Worm (Caenorhabditis elegans) whole organism, L4 larva: ENCODE results near the gene rgs-5.

Experiments used
- F26F4.8 ChIP-seq: fragments of 200-800 bp; sonication (Bioruptor generic); conservative IDR thresholded peaks from 2 replicates; pipeline ENCODE4 v1.3.6; 2022; ENCODE audit warnings: missing genetic modification characterization, missing compliant biosample characterization
- T20F7.1 ChIP-seq: fragments of 200-800 bp; sonication (Bioruptor generic); optimal IDR thresholded peaks from 2 replicates; lab custom pipeline; 2018; ENCODE audit warnings: mild to moderate bottlenecking, missing genetic modification characterization, missing compliant biosample characterization
- Y105C5A.15 ChIP-seq: fragments of 200-800 bp; sonication (Bioruptor generic); IDR thresholded peaks from 2 replicates; pipeline ENCODE4 v1.3.6; 2022; ENCODE audit warnings: missing genetic modification characterization, missing compliant biosample characterization
- Y5F2A.4 ChIP-seq: fragments of 200-800 bp; sonication (Bioruptor generic); optimal IDR thresholded peaks from 2 replicates; lab custom pipeline; 2018; ENCODE audit warnings: mild to moderate bottlenecking, missing genetic modification characterization, missing compliant biosample characterization
- ceh-28 ChIP-seq: fragments of 150-350 bp; optimal IDR thresholded peaks from 2 replicates; lab custom pipeline; 2014; ENCODE audit warnings: missing biosample characterization, missing genetic modification reagents, missing genetic modification characterization
- ceh-62 ChIP-seq: sonication (generic microtip); optimal IDR thresholded peaks from 2 replicates; lab custom pipeline; 2017; ENCODE audit warnings: missing biosample characterization, missing genetic modification characterization
- cey-2 ChIP-seq: sonication (generic microtip); optimal IDR thresholded peaks from 3 replicates; lab custom pipeline; 2017; ENCODE audit warnings: missing genetic modification characterization, mild to moderate bottlenecking, missing compliant biosample characterization, antibody characterized with exemption, borderline replicate concordance; ENCODE audit not compliant: insufficient read depth
- ctbp-1 ChIP-seq: fragments of 200-800 bp; sonication (Bioruptor generic); IDR thresholded peaks from 2 replicates; pipeline ENCODE4 v1.3.6; 2022; ENCODE audit warnings: missing genetic modification reagents, missing genetic modification characterization, missing compliant biosample characterization
- daf-16 ChIP-seq, 3 experiments: sonication (generic microtip); optimal IDR thresholded peaks; 2 replicates each; lab custom pipeline; 2016 to 2017; ENCODE audit warnings: missing genetic modification characterization in 3 of 3, missing genetic modification reagents in 3 of 3, mild to moderate bottlenecking in 2 of 3, missing compliant biosample characterization in 2 of 3, missing biosample characterization in 1 of 3, moderate library complexity in 1 of 3
- dmd-6 ChIP-seq: fragments of 200-800 bp; sonication (Bioruptor generic); IDR thresholded peaks from 2 replicates; pipeline ENCODE4 v1.3.6; 2022; ENCODE audit warnings: missing genetic modification reagents, missing genetic modification characterization, missing compliant biosample characterization
- dpl-1 ChIP-seq: fragments of 150-350 bp; optimal IDR thresholded peaks from 2 replicates; lab custom pipeline; 2014; ENCODE audit warnings: missing biosample characterization, missing genetic modification reagents, missing genetic modification characterization
- egl-43 ChIP-seq: fragments of 200-800 bp; sonication (Bioruptor generic); IDR thresholded peaks from 2 replicates; pipeline ENCODE4 v1.3.6; 2022; ENCODE audit warnings: missing genetic modification reagents, missing genetic modification characterization, missing compliant biosample characterization
- hlh-11 ChIP-seq: fragments of 200-800 bp; sonication (Bioruptor generic); optimal IDR thresholded peaks from 2 replicates; lab custom pipeline; 2018; ENCODE audit warnings: mild to moderate bottlenecking, missing genetic modification characterization, missing compliant biosample characterization
- hlh-30 ChIP-seq: sonication (generic microtip); optimal IDR thresholded peaks from 2 replicates; lab custom pipeline; 2017; ENCODE audit warnings: antibody characterized with exemption, mild to moderate bottlenecking, missing genetic modification characterization, missing compliant biosample characterization; ENCODE audit not compliant: insufficient read depth
- hmg-1.1 ChIP-seq: fragments of 200-800 bp; sonication (Bioruptor generic); IDR thresholded peaks from 2 replicates; pipeline ENCODE4 v1.3.6; 2022; ENCODE audit warnings: missing genetic modification reagents, missing genetic modification characterization, missing compliant biosample characterization
- lin-15B ChIP-seq: fragments of 150-350 bp; sonication (generic microtip); optimal IDR thresholded peaks from 3 replicates; lab custom pipeline; 2014; ENCODE audit warnings: missing biosample characterization, missing genetic modification characterization
- lin-38 ChIP-seq: fragments of 200-800 bp; sonication (Bioruptor generic); IDR thresholded peaks from 2 replicates; pipeline ENCODE4 v1.3.6; 2022; ENCODE audit warnings: missing genetic modification reagents, missing genetic modification characterization, missing compliant biosample characterization
- lsy-2 ChIP-seq, 2 experiments: fragments of 150-350 bp in 1 of 2; sonication (generic microtip) in 1 of 2; optimal IDR thresholded peaks; 2 replicates each; lab custom pipeline; 2014 to 2017; ENCODE audit warnings: missing biosample characterization in 2 of 2, missing genetic modification characterization in 2 of 2
- mdt-29 ChIP-seq: fragments of 200-800 bp; sonication (Bioruptor generic); IDR thresholded peaks from 2 replicates; pipeline ENCODE4 v1.3.6; 2022; ENCODE audit warnings: missing genetic modification reagents, missing genetic modification characterization, missing compliant biosample characterization
- mes-2 ChIP-seq: sonication (generic microtip); optimal IDR thresholded peaks from 2 replicates; lab custom pipeline; 2016; ENCODE audit warnings: missing genotype, mild to moderate bottlenecking, missing genetic modification characterization, missing compliant biosample characterization; ENCODE audit not compliant: poor library complexity, severe bottlenecking
- mxl-3 ChIP-seq: fragments of 200-800 bp; sonication (Bioruptor generic); optimal IDR thresholded peaks from 2 replicates; lab custom pipeline; 2018; ENCODE audit warnings: mild to moderate bottlenecking, missing genetic modification characterization, missing compliant biosample characterization
- nhr-11 ChIP-seq: fragments of 150-350 bp; optimal IDR thresholded peaks from 2 replicates; lab custom pipeline; 2014; ENCODE audit warnings: missing biosample characterization, missing genetic modification characterization
- nhr-237 ChIP-seq: sonication (generic microtip); optimal IDR thresholded peaks from 2 replicates; lab custom pipeline; 2017; ENCODE audit warnings: missing biosample characterization, missing genetic modification characterization
- nhr-77 ChIP-seq: fragments of 150-350 bp; optimal IDR thresholded peaks from 2 replicates; lab custom pipeline; 2014; ENCODE audit warnings: missing biosample characterization, missing genetic modification characterization
- php-3 ChIP-seq: fragments of 200-800 bp; sonication (Bioruptor generic); IDR thresholded peaks from 2 replicates; pipeline ENCODE4 v1.3.6; 2022; ENCODE audit warnings: missing genetic modification reagents, missing genetic modification characterization, missing compliant biosample characterization
- pqm-1 ChIP-seq: sonication (generic microtip); optimal IDR thresholded peaks from 2 replicates; lab custom pipeline; 2017; ENCODE audit warnings: missing biosample characterization, missing genetic modification characterization
- rbr-2 ChIP-seq: sonication (generic microtip); optimal IDR thresholded peaks from 2 replicates; lab custom pipeline; 2016; ENCODE audit warnings: missing genotype, missing genetic modification characterization, missing compliant biosample characterization
- sdz-12 ChIP-seq: fragments of 200-800 bp; sonication (Bioruptor generic); optimal IDR thresholded peaks from 2 replicates; lab custom pipeline; 2018; ENCODE audit warnings: mild to moderate bottlenecking, missing genetic modification characterization, missing compliant biosample characterization
- spr-1 ChIP-seq: sonication (generic microtip); optimal IDR thresholded peaks from 2 replicates; lab custom pipeline; 2016; ENCODE audit warnings: mild to moderate bottlenecking, missing genetic modification characterization, missing compliant biosample characterization
- spr-3 ChIP-seq: fragments of 200-800 bp; sonication (Bioruptor generic); optimal IDR thresholded peaks from 2 replicates; lab custom pipeline; 2018; ENCODE audit warnings: mild to moderate bottlenecking, missing genetic modification characterization, missing compliant biosample characterization
- vab-7 ChIP-seq: fragments of 200-800 bp; sonication (Bioruptor generic); IDR thresholded peaks from 2 replicates; pipeline ENCODE4 v1.3.6; 2022; ENCODE audit warnings: missing genetic modification reagents, missing genetic modification characterization, missing compliant biosample characterization
- zag-1 ChIP-seq: fragments of 150-350 bp; optimal IDR thresholded peaks from 2 replicates; lab custom pipeline; 2014; ENCODE audit warnings: missing biosample characterization, missing genetic modification characterization
- zfp-3 ChIP-seq: fragments of 200-800 bp; sonication (Bioruptor generic); conservative IDR thresholded peaks from 2 replicates; pipeline ENCODE4 v1.3.6; 2022; ENCODE audit warnings: missing genetic modification reagents, missing genetic modification characterization, missing compliant biosample characterization

The rgs-5 gene

DNA sequence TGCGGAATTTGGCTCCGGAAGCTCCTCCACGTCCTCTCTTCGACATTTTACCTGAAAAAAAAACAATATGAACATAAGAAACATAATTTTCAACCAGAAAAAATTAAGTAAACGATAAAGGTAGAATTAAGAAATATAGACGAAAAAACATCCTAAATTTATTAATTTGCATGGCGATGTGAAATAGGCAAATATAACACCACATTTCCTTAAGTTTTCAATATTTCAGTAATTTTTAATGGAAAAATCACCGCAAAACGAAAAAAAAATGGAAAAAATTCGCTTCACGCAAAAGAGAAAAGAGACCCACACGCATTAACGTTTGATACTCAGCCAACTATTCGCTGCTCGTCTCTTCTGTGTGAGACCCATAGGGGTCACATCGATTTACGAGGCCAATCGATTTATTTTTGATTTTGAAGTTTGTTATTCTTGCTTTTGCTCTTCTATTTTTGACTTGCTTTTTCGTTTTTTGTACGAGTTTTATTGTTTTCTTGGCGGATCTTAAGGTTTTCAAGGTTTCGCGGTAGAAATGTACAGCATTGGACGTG is 7.8 kb downstream of the rgs-5 start, which contains the start of gene rpl-23 (continued):
- TF ChIP-seq Y105C5A.15 (GFP tag; lab: Robert Waterston, UW) (no peak), nhr-77 (tag; lab: Kevin White, UChicago) (peak; percentile 96), zag-1 (tag; lab: Kevin White, UChicago) (no peak), pqm-1 (tag; lab: Kevin White, UChicago) (peak; percentile 7), zfp-3 (GFP tag; lab: Robert Waterston, UW) (no peak), ceh-28 (tag; lab: Kevin White, UChicago) (peak; percentile 85), hlh-30 (tag; lab: Kevin White, UChicago) (peak; percentile 92), dpl-1 (GFP tag; lab: Kevin White, UChicago) (peak; percentile 88), php-3 (GFP tag; lab: Robert Waterston, UW) (no peak), lin-38 (peak; percentile 85), mxl-3 (no peak), cey-2 (no peak), spr-3 (GFP tag; lab: Kevin White, UChicago) (no peak), lsy-2 (tag; optimal IDR thresholded peaks at IDR 0.05; lab: Kevin White, UChicago) (peak; percentile 83 to 96)

DNA sequence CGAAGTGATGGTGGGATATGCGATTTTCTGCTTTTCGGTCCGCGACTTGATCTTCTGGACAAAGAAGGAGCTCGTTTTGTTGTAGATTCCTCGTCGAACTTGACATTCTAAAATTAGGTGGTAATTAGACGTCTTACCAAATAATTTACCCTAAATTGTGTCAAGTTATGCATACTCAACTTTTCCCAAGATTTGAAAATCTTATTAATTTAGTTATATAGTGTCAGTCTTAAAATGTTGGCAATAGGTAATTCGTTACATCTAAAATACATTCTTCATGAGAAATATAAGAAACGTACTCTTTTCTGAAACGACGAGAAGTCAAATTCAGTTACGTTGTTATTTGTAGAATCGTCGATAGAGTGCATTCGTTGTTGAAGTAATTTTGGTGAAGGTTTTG is 9.2 kb downstream of the rgs-5 start:
- no peak for TF ChIP-seq sdz-12 (GFP tag; lab: Kevin White, UChicago)
- TF ChIP-seq nhr-237 (tag; lab: Kevin White, UChicago): no peak
- TF ChIP-seq mdt-29 (GFP tag; lab: Robert Waterston, UW): no peak
- TF ChIP-seq hmg-1.1 (GFP tag; lab: Robert Waterston, UW): no peak
- no peak for TF ChIP-seq spr-1 (tag; lab: Kevin White, UChicago)
- TF ChIP-seq T20F7.1 (GFP tag; lab: Kevin White, UChicago): no peak
- no peak for TF ChIP-seq egl-43 (GFP tag; lab: Robert Waterston, UW)
- TF ChIP-seq ceh-62 (tag; lab: Kevin White, UChicago): no peak
- no peak for TF ChIP-seq lsy-2 (tag; optimal IDR thresholded peaks at IDR 0.05; lab: Kevin White, UChicago)
- TF ChIP-seq, all 104 proteins: peak for 0

DNA sequence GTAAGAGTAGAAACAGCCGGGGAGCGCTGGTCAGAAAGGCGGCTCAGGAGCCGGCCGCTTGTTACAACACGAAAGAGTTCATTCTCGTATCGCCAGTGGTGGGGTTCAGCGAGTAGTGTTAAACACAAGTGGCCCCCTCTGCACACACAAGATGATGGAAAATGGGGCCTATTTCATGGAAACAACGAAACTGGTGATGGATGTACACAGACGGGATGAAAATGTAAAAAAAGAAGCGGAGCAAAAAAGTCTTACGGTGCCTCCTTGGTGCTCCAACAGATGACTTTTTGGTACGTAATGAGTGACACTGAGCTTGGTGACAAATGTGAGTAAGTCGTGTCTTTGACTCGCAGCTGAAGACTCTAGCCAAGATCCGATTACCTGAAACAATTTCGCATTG is 9.7 kb downstream of the rgs-5 start:
- TF ChIP-seq rbr-2 (tag; lab: Kevin White, UChicago) (no peak), hlh-11 (peak; percentile 30), egl-43 (GFP tag; lab: Robert Waterston, UW) (0 out of 2 replicates have a peak, but pooled peaks have one; percentile 29), ctbp-1 (0 out of 2 replicates have a peak, but pooled peaks have one; percentile 17), F26F4.8 (GFP tag; lab: Robert Waterston, UW) (0 out of 2 replicates have a peak, but pooled peaks have one; percentile 5), mes-2 (tag; lab: Kevin White, UChicago) (peak; percentile 1), daf-16 (GFP tag; optimal IDR thresholded peaks at IDR 0.05; lab: Kevin White, UChicago) (peak in 1 of 2 experiments; percentile 5), daf-16 (tag; optimal IDR thresholded peaks at IDR 0.05; lab: Kevin White, UChicago) (no peak), nhr-11 (peak; percentile 27), zag-1 (tag; lab: Kevin White, UChicago) (no peak)

DNA sequence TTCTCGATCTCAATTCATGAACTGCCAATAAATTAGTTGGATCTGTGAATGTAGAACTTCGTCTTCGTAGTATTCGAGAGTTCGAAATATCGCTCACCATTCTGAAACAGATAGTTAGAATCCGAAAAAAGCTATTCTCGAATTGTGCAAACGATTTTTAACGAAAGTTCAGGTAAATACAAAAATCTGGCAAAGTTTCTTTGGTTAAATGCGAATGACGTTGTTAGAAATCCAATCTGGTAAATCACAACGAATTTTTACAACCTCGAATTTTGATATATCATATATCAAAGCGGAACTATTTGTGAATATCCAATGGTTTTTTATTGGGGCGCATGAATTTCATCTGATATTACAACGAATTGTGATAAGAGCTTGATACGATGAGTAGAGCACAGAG is 10.9 kb downstream of the rgs-5 start, which contains the start of gene hpo-28:
hpo-28 (minus strand) TSS at position 101 of the 400 bp plus-strand sequence.
- TF ChIP-seq lin-15B (tag; lab: Kevin White, UChicago): no peak
- TF ChIP-seq dmd-6 (GFP tag; lab: Robert Waterston, UW): no peak
- no peak for TF ChIP-seq vab-7 (GFP tag; lab: Robert Waterston, UW)
- TF ChIP-seq Y5F2A.4 (GFP tag; lab: Kevin White, UChicago): no peak
